ENCODE assay signal across 3 fruit fly cellular contexts in the genomic region with DNA sequence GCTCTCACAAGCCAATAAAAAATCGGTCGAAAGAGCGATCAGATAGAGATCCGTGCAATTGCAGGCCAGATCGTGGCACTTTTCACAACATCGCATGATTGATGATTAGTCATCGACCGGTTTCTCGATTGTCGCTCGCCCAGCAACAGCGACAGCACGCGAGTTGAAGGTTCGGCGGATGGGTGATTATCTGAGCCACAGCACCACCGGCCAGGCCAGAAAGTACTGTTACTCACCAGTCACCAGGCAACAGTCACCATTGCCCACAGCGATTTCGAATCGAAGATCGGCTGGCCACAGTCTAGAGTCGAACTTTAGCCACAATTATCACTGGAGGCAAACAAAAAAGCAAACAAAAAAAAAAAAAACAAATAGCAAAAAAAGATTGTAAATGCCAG.
TF ChIP-seq lines count a peak whose summit lies in the region.

No protein-coding gene starts in this region.

- no peak for TF ChIP-seq CTCF in whole organism, embryonic (GFP tag; optimal IDR thresholded peaks at IDR 0.05; lab: Kevin White, UChicago)

TF ChIP-seq in whole organism, embryonic, 481 proteins besides CTCF, POLR2A, EP300 and RAD21 (continues in another document):
- no peak for TF ChIP-seq fru (optimal IDR thresholded peaks at IDR 0.05; lab: Kevin White, UChicago)
- no peak for TF ChIP-seq CG8290 (GFP tag; optimal IDR thresholded peaks at IDR 0.05; lab: Kevin White, UChicago)
- peak in 1 of 2 experiments; percentile 26 for TF ChIP-seq CG8290 (tag; optimal IDR thresholded peaks at IDR 0.05; lab: Kevin White, UChicago)
- no peak for TF ChIP-seq disco-r (GFP tag; optimal IDR thresholded peaks at IDR 0.05; lab: Kevin White, UChicago)
- peak; percentile 16 for TF ChIP-seq grn (GFP tag; optimal IDR thresholded peaks at IDR 0.05; lab: Kevin White, UChicago)
- no peak for TF ChIP-seq Blimp-1 (GFP tag; optimal IDR thresholded peaks at IDR 0.05; lab: Kevin White, UChicago)
- TF ChIP-seq CG2199 (GFP tag; IDR thresholded peaks at IDR 0.05; lab: Robert Waterston, UW), result peak; percentile 66; the same call in 1 of the 3 replicates
- TF ChIP-seq org-1 (GFP tag; optimal IDR thresholded peaks at IDR 0.05; lab: Kevin White, UChicago), result no peak
- TF ChIP-seq H15 (GFP tag; IDR thresholded peaks at IDR 0.05; lab: Robert Waterston, UW), result no peak
- TF ChIP-seq CG5953 (GFP tag; IDR thresholded peaks at IDR 0.05; lab: Robert Waterston, UW), result 0 out of 2 replicates have a peak, but pooled peaks have one; percentile 14
- no peak for TF ChIP-seq CG7786 (GFP tag; optimal IDR thresholded peaks at IDR 0.05; lab: Kevin White, UChicago)
- peak; percentile 7 for TF ChIP-seq nom (GFP tag; optimal IDR thresholded peaks at IDR 0.05; lab: Kevin White, UChicago)
- TF ChIP-seq lov (optimal IDR thresholded peaks at IDR 0.05; lab: Kevin White, UChicago), result no peak
- 0 out of 3 replicates have a peak, but pooled peaks have one; percentile 52 for TF ChIP-seq lov (GFP tag; IDR thresholded peaks at IDR 0.05; lab: Robert Waterston, UW)
- TF ChIP-seq D19A (tag; optimal IDR thresholded peaks at IDR 0.05; lab: Kevin White, UChicago), result peak; percentile 26
- no peak for TF ChIP-seq Elba2 (GFP tag; optimal IDR thresholded peaks at IDR 0.05; lab: Kevin White, UChicago)
- no peak for TF ChIP-seq pnt (GFP tag; optimal IDR thresholded peaks at IDR 0.05; lab: Kevin White, UChicago)
- TF ChIP-seq tin (GFP tag; optimal IDR thresholded peaks at IDR 0.05; lab: Kevin White, UChicago), result no peak
- 0 out of 2 replicates have a peak, but pooled peaks have one; percentile 20 for TF ChIP-seq chm (GFP tag; IDR thresholded peaks at IDR 0.05; lab: Robert Waterston, UW)
- TF ChIP-seq zfh1 (GFP tag; IDR thresholded peaks at IDR 0.05; lab: Robert Waterston, UW), result 0 out of 3 replicates have a peak, but pooled peaks have one; percentile 13
- peak; percentile 51 for TF ChIP-seq Med (GFP tag; lab: Kevin White, UChicago)
- TF ChIP-seq ci (GFP tag; IDR thresholded peaks at IDR 0.05; lab: Robert Waterston, UW), result peak; percentile 20; the same call in 1 of the 3 replicates
- TF ChIP-seq kay (GFP tag; optimal IDR thresholded peaks at IDR 0.05; lab: Kevin White, UChicago), result peak; percentile 5
- no peak for TF ChIP-seq CG3726 (GFP tag; IDR thresholded peaks at IDR 0.05; lab: Robert Waterston, UW)
- TF ChIP-seq Nf-YC (tag; optimal IDR thresholded peaks at IDR 0.05; lab: Kevin White, UChicago), result no peak
- TF ChIP-seq chinmo (GFP tag; IDR thresholded peaks at IDR 0.05; lab: Robert Waterston, UW; ENCODE audit: partially characterized antibody), result no peak
- TF ChIP-seq Ada2b (GFP tag; IDR thresholded peaks at IDR 0.05; lab: Robert Waterston, UW), result peak; percentile 19; the same call in 1 of the 2 replicates

TF ChIP-seq in whole organism, prepupa, 60 proteins besides CTCF, POLR2A, EP300 and RAD21:
- TF ChIP-seq CG10669 (GFP tag; optimal IDR thresholded peaks at IDR 0.05; lab: Kevin White, UChicago) (no peak), ss (GFP tag; optimal IDR thresholded peaks at IDR 0.05; lab: Kevin White, UChicago) (peak in 1 of 2 experiments; percentile 49), CG6163 (GFP tag; IDR thresholded peaks at IDR 0.05; lab: Robert Waterston, UW) (peak; percentile 43; the same call in 1 of the 3 replicates)

TF ChIP-seq in whole organism, pupa, 21 proteins besides CTCF, POLR2A, EP300 and RAD21:
- TF ChIP-seq EcR (GFP tag; optimal IDR thresholded peaks at IDR 0.05; lab: Kevin White, UChicago), result peak; percentile 65
- TF ChIP-seq CG32121 (GFP tag; IDR thresholded peaks at IDR 0.05; lab: Robert Waterston, UW), result 0 out of 2 replicates have a peak, but pooled peaks have one; percentile 14
- no peak for TF ChIP-seq CG34367 (tag; optimal IDR thresholded peaks at IDR 0.05; lab: Kevin White, UChicago)
- 0 out of 3 replicates have a peak, but pooled peaks have one; percentile 24 for TF ChIP-seq fd96Ca (GFP tag; IDR thresholded peaks at IDR 0.05; lab: Robert Waterston, UW)
- TF ChIP-seq D1 (tag; optimal IDR thresholded peaks at IDR 0.05; lab: Kevin White, UChicago), result no peak
